Fruit fly (Drosophila melanogaster): ENCODE results near the gene Unc-76.

Gene Unc-76

DNA sequence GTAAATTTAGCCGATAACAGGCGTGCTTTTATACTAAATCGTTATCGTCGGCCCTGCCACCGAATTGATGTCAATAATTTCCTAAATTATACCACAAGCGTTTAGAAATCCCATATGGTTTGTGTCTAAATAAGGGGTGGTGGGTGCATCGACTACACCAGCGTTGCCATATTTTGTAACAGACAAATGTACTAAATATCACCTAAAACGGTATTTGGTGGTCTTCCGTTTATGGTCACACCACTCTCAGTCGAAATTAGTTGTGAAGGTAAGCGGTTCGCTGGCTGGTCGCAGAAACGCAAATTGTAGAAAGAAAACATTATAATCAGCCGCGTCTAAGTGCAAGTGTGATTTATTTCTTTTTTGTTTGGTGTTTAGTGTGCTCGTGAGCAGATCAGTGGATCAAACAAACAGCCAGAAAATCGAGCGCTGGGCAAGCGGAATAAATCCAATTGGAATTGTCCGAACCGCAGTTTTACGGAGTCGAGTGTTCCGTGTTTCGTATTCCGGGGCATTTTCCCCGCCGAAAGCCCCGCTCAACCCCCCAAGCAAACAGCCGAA lies at the start of gene Unc-76, which contains the start of gene CG16903 (continued):
- TF ChIP-seq gsb-n (tag; optimal IDR thresholded peaks at IDR 0.05): peak; percentile 72
- TF ChIP-seq twi (tag; optimal IDR thresholded peaks at IDR 0.05): peak; percentile 8
- TF ChIP-seq CG31388 (GFP tag; optimal IDR thresholded peaks at IDR 0.05): no peak
- peak; percentile 37 for TF ChIP-seq CG31365 (tag; optimal IDR thresholded peaks at IDR 0.05)
- TF ChIP-seq CG9817 (tag; optimal IDR thresholded peaks at IDR 0.05): peak; percentile 19
- peak; percentile 73 for TF ChIP-seq crol (GFP tag; IDR thresholded peaks at IDR 0.05)
- peak; percentile 27 for TF ChIP-seq CG5180 (GFP tag; optimal IDR thresholded peaks at IDR 0.05)
- peak; percentile 39 for TF ChIP-seq pho (GFP tag; optimal IDR thresholded peaks at IDR 0.05)
- TF ChIP-seq jumu (GFP tag; optimal IDR thresholded peaks at IDR 0.05): peak; percentile 14
- peak; percentile 18; the same call in 1 of the 2 replicates for TF ChIP-seq CG14014 (GFP tag; IDR thresholded peaks at IDR 0.05)
- TF ChIP-seq CG2678 (tag; optimal IDR thresholded peaks at IDR 0.05): peak; percentile 41
- TF ChIP-seq dati (GFP tag; IDR thresholded peaks at IDR 0.05): no peak
- peak; percentile 36 for TF ChIP-seq unpg (GFP tag; optimal IDR thresholded peaks at IDR 0.05)
- TF ChIP-seq hkb (optimal IDR thresholded peaks at IDR 0.05): peak; percentile 61
- peak; percentile 65 for TF ChIP-seq hkb (GFP tag; IDR thresholded peaks at IDR 0.05)
- TF ChIP-seq Oli (tag; optimal IDR thresholded peaks at IDR 0.05): no peak
- no peak for TF ChIP-seq cg (GFP tag; optimal IDR thresholded peaks at IDR 0.05)
- TF ChIP-seq CG18476 (GFP tag; optimal IDR thresholded peaks at IDR 0.05): no peak
- peak; percentile 26; the same call in 1 of the 2 replicates for TF ChIP-seq inv (GFP tag; IDR thresholded peaks at IDR 0.05; ENCODE audit: partially characterized antibody)
- TF ChIP-seq unc-4 (GFP tag; IDR thresholded peaks at IDR 0.05; ENCODE audit: partially characterized antibody): peak; percentile 55; the same call in 1 of the 2 replicates
- peak; percentile 45; the same call in 1 of the 3 replicates for TF ChIP-seq Opbp (GFP tag; IDR thresholded peaks at IDR 0.05; ENCODE audit: partially characterized antibody)
- no peak for TF ChIP-seq D (optimal IDR thresholded peaks at IDR 0.05)
- TF ChIP-seq D (GFP tag; optimal IDR thresholded peaks at IDR 0.05): no peak
- TF ChIP-seq CG3281 (GFP tag; optimal IDR thresholded peaks at IDR 0.05): peak; percentile 36
- no peak for TF ChIP-seq sima (GFP tag; optimal IDR thresholded peaks at IDR 0.05)
- TF ChIP-seq Hsf (GFP tag; optimal IDR thresholded peaks at IDR 0.05): no peak
- peak; percentile 51 for TF ChIP-seq CG17385 (GFP tag; optimal IDR thresholded peaks at IDR 0.05)
- no peak for TF ChIP-seq CG2129 (GFP tag; IDR thresholded peaks at IDR 0.05; ENCODE audit: partially characterized antibody)
- peak; percentile 69 for TF ChIP-seq E2f2 (GFP tag; IDR thresholded peaks at IDR 0.05)
- no peak for TF ChIP-seq dysf (GFP tag; IDR thresholded peaks at IDR 0.05)
- TF ChIP-seq Dek (tag; optimal IDR thresholded peaks at IDR 0.05): peak; percentile 65
- no peak for TF ChIP-seq CG16779 (GFP tag; IDR thresholded peaks at IDR 0.05)
- TF ChIP-seq cas (GFP tag; IDR thresholded peaks at IDR 0.05): no peak
- TF ChIP-seq CG8359 (GFP tag; optimal IDR thresholded peaks at IDR 0.05; ENCODE audit: borderline replicate concordance): no peak
- peak; percentile 63 for TF ChIP-seq BtbVII (GFP tag; optimal IDR thresholded peaks at IDR 0.05)
- no peak for TF ChIP-seq tll (GFP tag; optimal IDR thresholded peaks at IDR 0.05)
- no peak for TF ChIP-seq CG12104 (GFP tag; optimal IDR thresholded peaks at IDR 0.05)
- no peak for TF ChIP-seq CG2889 (GFP tag; IDR thresholded peaks at IDR 0.05)
- TF ChIP-seq sd (tag; optimal IDR thresholded peaks at IDR 0.05): peak; percentile 48
- no peak for TF ChIP-seq ase (GFP tag; IDR thresholded peaks at IDR 0.05)
- no peak for TF ChIP-seq CG14965 (GFP tag; optimal IDR thresholded peaks at IDR 0.05; ENCODE audit: borderline replicate concordance)
- peak; percentile 22; the same call in 1 of the 2 replicates for TF ChIP-seq ttk (GFP tag; IDR thresholded peaks at IDR 0.05)
- peak; percentile 8 for TF ChIP-seq dmrt11E (tag; optimal IDR thresholded peaks at IDR 0.05)
- peak; percentile 18 for TF ChIP-seq ewg (GFP tag; optimal IDR thresholded peaks at IDR 0.05)
- TF ChIP-seq ac (GFP tag; optimal IDR thresholded peaks at IDR 0.05): no peak
- TF ChIP-seq Trl (optimal IDR thresholded peaks at IDR 0.05): no peak
- TF ChIP-seq Trl (GFP tag; optimal IDR thresholded peaks at IDR 0.05): peak; percentile 51
